Fruit fly (Drosophila melanogaster) whole organism, prepupa: ENCODE results near the gene Yp3.

Experiments used
- CG10631 ChIP-seq: fragments of 200-800 bp; sonication (Bioruptor generic); optimal IDR thresholded peaks from 2 replicates; lab custom pipeline; 2016; ENCODE audit warnings: missing biosample characterization, missing genetic modification characterization
- CG10669 ChIP-seq: fragments of 200-800 bp; sonication (Bioruptor generic); optimal IDR thresholded peaks from 3 replicates; lab custom pipeline; 2018; ENCODE audit warnings: missing biosample characterization, mild to moderate bottlenecking, missing genetic modification characterization, moderate library complexity
- CG11762 ChIP-seq: fragments of 200-800 bp; sonication (Bioruptor generic); optimal IDR thresholded peaks from 3 replicates; lab custom pipeline; 2016; ENCODE audit warnings: missing biosample characterization, missing genetic modification characterization; ENCODE audit not compliant: insufficient read depth
- CG11902 ChIP-seq: fragments of 200-800 bp; sonication (Bioruptor generic); optimal IDR thresholded peaks from 3 replicates; lab custom pipeline; 2016; ENCODE audit warnings: missing biosample characterization, missing genetic modification characterization
- CG15336 ChIP-seq: fragments of 200-800 bp; sonication (Bioruptor generic); IDR thresholded peaks from 2 replicates; pipeline ENCODE4 v1.3.6; 2022; ENCODE audit warnings: missing biosample characterization, missing genetic modification characterization
- CG1621 ChIP-seq: fragments of 200-800 bp; sonication (Bioruptor generic); optimal IDR thresholded peaks from 3 replicates; lab custom pipeline; 2018; ENCODE audit warnings: missing biosample characterization, mild to moderate bottlenecking, missing genetic modification characterization
- CG3032 ChIP-seq: fragments of 200-800 bp; optimal IDR thresholded peaks from 2 replicates; lab custom pipeline; 2019; ENCODE audit warnings: missing biosample characterization, mild to moderate bottlenecking, missing genetic modification characterization, moderate library complexity
- CG31627 ChIP-seq: fragments of 200-800 bp; sonication (Bioruptor generic); optimal IDR thresholded peaks from 3 replicates; lab custom pipeline; 2016; ENCODE audit warnings: missing biosample characterization, missing genetic modification characterization
- CG32006 ChIP-seq: fragments of 200-800 bp; sonication (Bioruptor generic); optimal IDR thresholded peaks from 3 replicates; lab custom pipeline; 2017; ENCODE audit warnings: missing biosample characterization, mild to moderate bottlenecking, missing genetic modification characterization
- CG34406 ChIP-seq: fragments of 200-800 bp; sonication (Bioruptor generic); optimal IDR thresholded peaks from 3 replicates; lab custom pipeline; 2016; ENCODE audit warnings: missing biosample characterization, missing genetic modification characterization
- CG3919 ChIP-seq: fragments of 200-800 bp; sonication (Bioruptor generic); optimal IDR thresholded peaks from 3 replicates; lab custom pipeline; 2016; ENCODE audit warnings: missing biosample characterization, missing genetic modification characterization
- CG4318 ChIP-seq: fragments of 200-800 bp; sonication (Bioruptor generic); optimal IDR thresholded peaks from 3 replicates; lab custom pipeline; 2017; ENCODE audit warnings: missing biosample characterization, mild to moderate bottlenecking, missing genetic modification characterization
- CG6163 ChIP-seq: fragments of 200-800 bp; sonication (Bioruptor generic); IDR thresholded peaks from 3 replicates; pipeline ENCODE4 v1.3.6; 2022; ENCODE audit warnings: missing biosample characterization, missing genetic modification characterization
- CG6808 ChIP-seq: fragments of 200-800 bp; sonication (Bioruptor generic); optimal IDR thresholded peaks from 3 replicates; lab custom pipeline; 2017; ENCODE audit warnings: missing biosample characterization, missing genetic modification characterization, mild to moderate bottlenecking, moderate library complexity, missing genetic modification reagents
- CG6854 ChIP-seq: fragments of 200-800 bp; sonication (Bioruptor generic); optimal IDR thresholded peaks from 2 replicates; lab custom pipeline; 2017; ENCODE audit warnings: missing biosample characterization, mild to moderate bottlenecking, missing genetic modification characterization
- CG7368 ChIP-seq: fragments of 200-800 bp; sonication (Bioruptor generic); optimal IDR thresholded peaks from 3 replicates; lab custom pipeline; 2016; ENCODE audit warnings: missing biosample characterization, missing genetic modification characterization
- CG8119 ChIP-seq: fragments of 200-800 bp; sonication (Bioruptor generic); IDR thresholded peaks from 3 replicates; pipeline ENCODE4 v1.3.6; 2022; ENCODE audit warnings: missing biosample characterization, missing genetic modification characterization
- CG8319 ChIP-seq: fragments of 200-800 bp; sonication (Bioruptor generic); optimal IDR thresholded peaks from 3 replicates; lab custom pipeline; 2016; ENCODE audit warnings: missing biosample characterization, missing genetic modification characterization
- CG8632 ChIP-seq: fragments of 200-800 bp; sonication (Bioruptor generic); optimal IDR thresholded peaks from 3 replicates; lab custom pipeline; 2016; ENCODE audit warnings: missing biosample characterization, missing genetic modification characterization
- Eip75B ChIP-seq: fragments of 200-800 bp; sonication (Bioruptor generic); optimal IDR thresholded peaks from 3 replicates; lab custom pipeline; 2016; ENCODE audit warnings: missing biosample characterization, missing genetic modification characterization
- Eip78C ChIP-seq: fragments of 200-800 bp; sonication (Bioruptor generic); peaks from one replicate; lab custom pipeline; 2016; ENCODE audit warnings: missing biosample characterization, missing genetic modification characterization
- Ets21C ChIP-seq: fragments of 200-800 bp; sonication (Bioruptor generic); optimal IDR thresholded peaks from 3 replicates; lab custom pipeline; 2016; ENCODE audit warnings: missing biosample characterization, missing genetic modification characterization
- Ets96B ChIP-seq: fragments of 200-800 bp; optimal IDR thresholded peaks from 2 replicates; lab custom pipeline; 2019; ENCODE audit warnings: missing biosample characterization, mild to moderate bottlenecking, missing genetic modification characterization, moderate library complexity
- Hr39 ChIP-seq: fragments of 200-800 bp; sonication (Bioruptor generic); optimal IDR thresholded peaks from 2 replicates; lab custom pipeline; 2016; ENCODE audit warnings: missing biosample characterization, missing genetic modification characterization
- Hr4 ChIP-seq: fragments of 200-800 bp; sonication (Bioruptor generic); optimal IDR thresholded peaks from 3 replicates; lab custom pipeline; 2016; ENCODE audit warnings: missing biosample characterization, missing genetic modification characterization
- Lpt ChIP-seq: fragments of 200-800 bp; sonication (Bioruptor generic); optimal IDR thresholded peaks from 3 replicates; lab custom pipeline; 2016; ENCODE audit warnings: missing biosample characterization, missing genetic modification characterization
- Met ChIP-seq: fragments of 200-800 bp; sonication (Bioruptor generic); optimal IDR thresholded peaks from 3 replicates; lab custom pipeline; 2016; ENCODE audit warnings: missing biosample characterization, missing genetic modification characterization
- Smox ChIP-seq: fragments of 200-800 bp; sonication (Bioruptor generic); optimal IDR thresholded peaks from 3 replicates; lab custom pipeline; 2016; ENCODE audit warnings: missing biosample characterization, missing genetic modification characterization
- Sox102F ChIP-seq: fragments of 200-800 bp; sonication (Bioruptor generic); optimal IDR thresholded peaks from 2 replicates; lab custom pipeline; 2016; ENCODE audit warnings: missing biosample characterization, mild to moderate bottlenecking, missing genetic modification characterization
- Sox14 ChIP-seq: fragments of 200-800 bp; sonication (Bioruptor generic); optimal IDR thresholded peaks from 3 replicates; lab custom pipeline; 2016; ENCODE audit warnings: missing biosample characterization, missing genetic modification characterization
- achi ChIP-seq: fragments of 200-800 bp; sonication (Bioruptor generic); optimal IDR thresholded peaks from 3 replicates; lab custom pipeline; 2016; ENCODE audit warnings: missing biosample characterization, missing genetic modification characterization
- acj6 ChIP-seq: fragments of 200-800 bp; sonication (Bioruptor generic); optimal IDR thresholded peaks from 3 replicates; lab custom pipeline; 2016; ENCODE audit warnings: missing biosample characterization, missing genetic modification characterization
- dac ChIP-seq: fragments of 200-800 bp; sonication (Bioruptor generic); optimal IDR thresholded peaks from 2 replicates; lab custom pipeline; 2017; ENCODE audit warnings: missing biosample characterization, mild to moderate bottlenecking, missing genetic modification characterization
- dsx ChIP-seq: fragments of 200-800 bp; optimal IDR thresholded peaks from 3 replicates; lab custom pipeline; 2019; ENCODE audit warnings: missing biosample characterization, mild to moderate bottlenecking, missing genetic modification characterization, moderate library complexity; ENCODE audit not compliant: poor library complexity, severe bottlenecking
- eg ChIP-seq: fragments of 200-800 bp; sonication (Bioruptor generic); IDR thresholded peaks from 3 replicates; pipeline ENCODE4 v1.3.6; 2022; ENCODE audit warnings: missing biosample characterization, missing genetic modification characterization
- esn ChIP-seq: fragments of 200-800 bp; sonication (Bioruptor generic); optimal IDR thresholded peaks from 2 replicates; lab custom pipeline; 2016; ENCODE audit warnings: missing biosample characterization, mild to moderate bottlenecking, missing genetic modification characterization, moderate library complexity
- fd59A ChIP-seq: fragments of 200-800 bp; sonication (Bioruptor generic); optimal IDR thresholded peaks from 2 replicates; lab custom pipeline; 2017; ENCODE audit warnings: missing biosample characterization, mild to moderate bottlenecking, missing genetic modification characterization, missing genetic modification reagents
- fd85E ChIP-seq: fragments of 200-800 bp; sonication (Bioruptor generic); optimal IDR thresholded peaks from 3 replicates; lab custom pipeline; 2016; ENCODE audit warnings: missing biosample characterization, missing genetic modification characterization
- fkh ChIP-seq: fragments of 200-800 bp; sonication (Bioruptor generic); optimal IDR thresholded peaks from 3 replicates; lab custom pipeline; 2017; ENCODE audit warnings: missing biosample characterization, mild to moderate bottlenecking, missing genetic modification characterization, moderate library complexity
- lz ChIP-seq: fragments of 200-800 bp; sonication (Bioruptor generic); optimal IDR thresholded peaks from 3 replicates; lab custom pipeline; 2016; ENCODE audit warnings: missing biosample characterization, missing genetic modification characterization
- net ChIP-seq: fragments of 200-800 bp; sonication (Bioruptor generic); optimal IDR thresholded peaks from 3 replicates; lab custom pipeline; 2016; ENCODE audit warnings: missing biosample characterization, missing genetic modification characterization
- pdm3 ChIP-seq: fragments of 200-800 bp; sonication (Bioruptor generic); optimal IDR thresholded peaks from 3 replicates; lab custom pipeline; 2016; ENCODE audit warnings: missing biosample characterization, missing genetic modification characterization
- spab ChIP-seq: fragments of 200-800 bp; sonication (Bioruptor generic); optimal IDR thresholded peaks from 2 replicates; lab custom pipeline; 2017; ENCODE audit warnings: missing biosample characterization, mild to moderate bottlenecking, missing genetic modification characterization, missing genetic modification reagents
- svp ChIP-seq: fragments of 200-800 bp; sonication (Bioruptor generic); peaks from one replicate; lab custom pipeline; 2016; ENCODE audit warnings: missing biosample characterization, missing genetic modification characterization
- topi ChIP-seq: fragments of 200-800 bp; sonication (Bioruptor generic); optimal IDR thresholded peaks from 3 replicates; lab custom pipeline; 2016; ENCODE audit warnings: missing biosample characterization, missing genetic modification characterization
- vri ChIP-seq: fragments of 200-800 bp; sonication (Bioruptor generic); optimal IDR thresholded peaks from 3 replicates; lab custom pipeline; 2016; ENCODE audit warnings: missing biosample characterization, mild to moderate bottlenecking, missing genetic modification characterization

Gene Yp3

dm6 chrX:13783534-13783949 is 24.2 kb downstream of the Yp3 start, which contains the start of gene inaE (continued):
- TF ChIP-seq Ets21C (GFP tag; lab: Kevin White, UChicago) (no peak), Hr4 (GFP tag; lab: Kevin White, UChicago) (no peak), CG6163 (GFP tag; lab: Robert Waterston, UW) (0 out of 3 replicates have a peak, but pooled peaks have one; percentile 45), fd59A (GFP tag; lab: Kevin White, UChicago) (no peak), svp (peak; percentile 32), CG8119 (GFP tag; lab: Robert Waterston, UW) (0 out of 3 replicates have a peak, but pooled peaks have one; percentile 12), lz (GFP tag; lab: Kevin White, UChicago) (no peak), CG4318 (GFP tag; lab: Kevin White, UChicago) (no peak), fd85E (GFP tag; lab: Kevin White, UChicago) (no peak), CG7368 (GFP tag; lab: Kevin White, UChicago) (no peak), CG32006 (GFP tag; lab: Kevin White, UChicago) (peak; percentile 15), dac (GFP tag; lab: Kevin White, UChicago) (peak; percentile 15)

dm6 chrX:13783958-13784907 is 24.9 kb downstream of the Yp3 start:
- TF ChIP-seq Smox (peak; percentile 27), CG3919 (GFP tag; lab: Kevin White, UChicago) (peak; percentile 61), Hr4 (GFP tag; lab: Kevin White, UChicago) (peak; percentile 84), CG10669 (GFP tag; lab: Kevin White, UChicago) (peak; percentile 33), pdm3 (GFP tag; lab: Kevin White, UChicago) (peak; percentile 66), CG11762 (GFP tag; lab: Kevin White, UChicago) (no peak), fkh (no peak), CG6854 (GFP tag; lab: Kevin White, UChicago) (no peak), CG8319 (no peak), fd85E (GFP tag; lab: Kevin White, UChicago) (no peak), CG10631 (peak; percentile 16), vri (GFP tag; lab: Kevin White, UChicago) (no peak), CG8119 (GFP tag; lab: Robert Waterston, UW) (peak; percentile 72), dac (GFP tag; lab: Kevin White, UChicago) (peak; percentile 58), net (GFP tag; lab: Kevin White, UChicago) (peak; percentile 69), CG11902 (GFP tag; lab: Kevin White, UChicago) (peak; percentile 5), Hr39 (GFP tag; lab: Kevin White, UChicago) (peak; percentile 38), Sox14 (GFP tag; lab: Kevin White, UChicago) (peak; percentile 32), achi (peak; percentile 38), eg (peak; percentile 74), CG4318 (GFP tag; lab: Kevin White, UChicago) (peak; percentile 67), fd59A (GFP tag; lab: Kevin White, UChicago) (peak; percentile 28), Sox102F (GFP tag; lab: Kevin White, UChicago) (peak; percentile 40), CG31627 (GFP tag; lab: Kevin White, UChicago) (peak; percentile 32), svp (peak; percentile 49), CG15336 (GFP tag; lab: Robert Waterston, UW) (peak; percentile 77), esn (GFP tag; lab: Kevin White, UChicago) (peak; percentile 31), CG1621 (tag; lab: Kevin White, UChicago) (peak; percentile 0), Eip78C (peak; percentile 88), CG3032 (tag; lab: Kevin White, UChicago) (peak; percentile 43), acj6 (GFP tag; lab: Kevin White, UChicago) (peak; percentile 57), Eip75B (peak; percentile 62), CG6808 (GFP tag; lab: Kevin White, UChicago) (peak; percentile 23), Ets96B (peak; percentile 27), CG8632 (GFP tag; lab: Kevin White, UChicago) (no peak), lz (GFP tag; lab: Kevin White, UChicago) (peak; percentile 36), spab (GFP tag; lab: Kevin White, UChicago) (no peak), Met (GFP tag; lab: Kevin White, UChicago) (peak; percentile 56), CG34406 (GFP tag; lab: Kevin White, UChicago) (peak; percentile 25), topi (GFP tag; lab: Kevin White, UChicago) (peak; percentile 27), dsx (GFP tag; lab: Kevin White, UChicago) (peak; percentile 57), Lpt (GFP tag; lab: Kevin White, UChicago) (peak; percentile 23)
